Worm (Caenorhabditis elegans) whole organism, mixed stage, embryonic: ENCODE data around the gene grl-20.
A peak's percentile ranks its signal among the peaks of the same experiment; 100 is the strongest.

ENCODE experiments used
- M03D4.4 ChIP-seq: sonication (generic microtip); optimal IDR thresholded peaks from 2 replicates; lab custom pipeline; 2017; ENCODE audit warnings: mild to moderate bottlenecking, missing genetic modification characterization, missing compliant biosample characterization
- bed-3 ChIP-seq: fragments of 200-800 bp; sonication (Bioruptor generic); optimal IDR thresholded peaks from 3 replicates; lab custom pipeline; 2018; ENCODE audit warnings: mild to moderate bottlenecking, missing genetic modification characterization, moderate library complexity, missing compliant biosample characterization
- blmp-1 ChIP-seq: fragments of 150-350 bp; optimal IDR thresholded peaks from 2 replicates; lab custom pipeline; 2014; ENCODE audit warnings: missing biosample characterization, missing genetic modification characterization
- ceh-39 ChIP-seq: fragments of 150-350 bp; optimal IDR thresholded peaks from 2 replicates; lab custom pipeline; 2014; ENCODE audit warnings: missing biosample characterization, missing genetic modification characterization
- ceh-43 ChIP-seq: fragments of 200-800 bp; sonication (Bioruptor generic); optimal IDR thresholded peaks from 2 replicates; lab custom pipeline; 2018; ENCODE audit warnings: mild to moderate bottlenecking, missing genetic modification characterization, moderate library complexity, missing compliant biosample characterization
- ceh-83 ChIP-seq: fragments of 200-800 bp; sonication (Bioruptor generic); optimal IDR thresholded peaks from 2 replicates; lab custom pipeline; 2018; ENCODE audit warnings: mild to moderate bottlenecking, missing genetic modification characterization, missing compliant biosample characterization
- ces-1 ChIP-seq: fragments of 150-350 bp; optimal IDR thresholded peaks from 2 replicates; lab custom pipeline; 2014; ENCODE audit warnings: missing biosample characterization, missing genetic modification reagents, missing genetic modification characterization
- drap-1 ChIP-seq: fragments of 200-800 bp; sonication (Bioruptor generic); optimal IDR thresholded peaks from 3 replicates; lab custom pipeline; 2018; ENCODE audit warnings: mild to moderate bottlenecking, missing genetic modification characterization, missing compliant biosample characterization
- elt-3 ChIP-seq: fragments of 150-350 bp; optimal IDR thresholded peaks from 2 replicates; lab custom pipeline; 2014; ENCODE audit warnings: missing biosample characterization, missing genetic modification characterization
- ham-2 ChIP-seq: fragments of 200-800 bp; sonication (Bioruptor generic); optimal IDR thresholded peaks from 2 replicates; lab custom pipeline; 2018; ENCODE audit warnings: mild to moderate bottlenecking, missing genetic modification characterization, missing compliant biosample characterization
- hlh-1 ChIP-seq: fragments of 150-350 bp; optimal IDR thresholded peaks from 2 replicates; lab custom pipeline; 2014; ENCODE audit warnings: missing biosample characterization, missing genetic modification reagents, missing genetic modification characterization
- lin-32 ChIP-seq: fragments of 200-800 bp; sonication (Bioruptor generic); optimal IDR thresholded peaks from 2 replicates; lab custom pipeline; 2018; ENCODE audit warnings: mild to moderate bottlenecking, missing genetic modification characterization, missing compliant biosample characterization
- lsy-2 ChIP-seq: fragments of 150-350 bp; optimal IDR thresholded peaks from 2 replicates; lab custom pipeline; 2014; ENCODE audit warnings: missing biosample characterization, missing genetic modification characterization
- mab-5 ChIP-seq: fragments of 150-350 bp; optimal IDR thresholded peaks from 2 replicates; lab custom pipeline; 2014; ENCODE audit warnings: missing biosample characterization, missing genetic modification characterization
- mep-1 ChIP-seq: fragments of 150-350 bp; optimal IDR thresholded peaks from 2 replicates; lab custom pipeline; 2017; ENCODE audit warnings: missing biosample characterization, missing genetic modification reagents, missing genetic modification characterization, inconsistent platforms
- mls-2 ChIP-seq: sonication (generic microtip); optimal IDR thresholded peaks from 2 replicates; lab custom pipeline; 2016; ENCODE audit warnings: mild to moderate bottlenecking, missing genetic modification characterization, moderate library complexity, missing compliant biosample characterization
- nhr-12 ChIP-seq: fragments of 150-350 bp; optimal IDR thresholded peaks from 2 replicates; lab custom pipeline; 2014; ENCODE audit warnings: missing biosample characterization, missing genetic modification characterization
- nhr-2 ChIP-seq: fragments of 150-350 bp; optimal IDR thresholded peaks from 2 replicates; lab custom pipeline; 2014; ENCODE audit warnings: missing biosample characterization, missing genetic modification characterization
- nhr-237 ChIP-seq: fragments of 150-350 bp; optimal IDR thresholded peaks from 2 replicates; lab custom pipeline; 2014; ENCODE audit warnings: missing biosample characterization, missing genetic modification characterization
- nhr-28 ChIP-seq: fragments of 150-350 bp; optimal IDR thresholded peaks from 2 replicates; lab custom pipeline; 2014; ENCODE audit warnings: missing biosample characterization, missing genetic modification characterization
- nhr-76 ChIP-seq: sonication (generic microtip); optimal IDR thresholded peaks from 2 replicates; lab custom pipeline; 2017; ENCODE audit warnings: missing biosample characterization, missing genetic modification characterization
- sem-2 ChIP-seq: fragments of 200-800 bp; sonication (Bioruptor generic); optimal IDR thresholded peaks from 2 replicates; lab custom pipeline; 2018; ENCODE audit warnings: mild to moderate bottlenecking, missing genetic modification characterization, missing compliant biosample characterization
- snpc-4 ChIP-seq: fragments of 150-350 bp; optimal IDR thresholded peaks from 2 replicates; lab custom pipeline; 2014; ENCODE audit warnings: missing biosample characterization, missing genetic modification characterization
- sptf-1 ChIP-seq: sonication (generic microtip); optimal IDR thresholded peaks from 2 replicates; lab custom pipeline; 2017; ENCODE audit warnings: mild to moderate bottlenecking, missing genetic modification characterization, moderate library complexity, missing compliant biosample characterization
- tbx-8 ChIP-seq: fragments of 200-800 bp; sonication (Bioruptor generic); optimal IDR thresholded peaks from 2 replicates; lab custom pipeline; 2018; ENCODE audit warnings: mild to moderate bottlenecking, missing genetic modification characterization, moderate library complexity, missing compliant biosample characterization
- unc-120 ChIP-seq: sonication (generic microtip); optimal IDR thresholded peaks from 2 replicates; lab custom pipeline; 2017; ENCODE audit warnings: missing genetic modification characterization, missing compliant biosample characterization; ENCODE audit not compliant: poor library complexity, severe bottlenecking
- unc-39 ChIP-seq: fragments of 150-350 bp; optimal IDR thresholded peaks from 2 replicates; lab custom pipeline; 2014; ENCODE audit warnings: missing biosample characterization, missing genetic modification characterization
- unc-62 ChIP-seq: fragments of 150-350 bp; optimal IDR thresholded peaks from 2 replicates; lab custom pipeline; 2014; ENCODE audit warnings: missing biosample characterization, missing genetic modification reagents, missing genetic modification characterization
- zip-8 ChIP-seq: fragments of 150-350 bp; optimal IDR thresholded peaks from 2 replicates; lab custom pipeline; 2014; ENCODE audit warnings: missing biosample characterization, missing genetic modification characterization
- ztf-11 ChIP-seq: fragments of 150-350 bp; optimal IDR thresholded peaks from 2 replicates; lab custom pipeline; 2014; ENCODE audit warnings: missing biosample characterization, missing genetic modification characterization

The grl-20 gene

DNA sequence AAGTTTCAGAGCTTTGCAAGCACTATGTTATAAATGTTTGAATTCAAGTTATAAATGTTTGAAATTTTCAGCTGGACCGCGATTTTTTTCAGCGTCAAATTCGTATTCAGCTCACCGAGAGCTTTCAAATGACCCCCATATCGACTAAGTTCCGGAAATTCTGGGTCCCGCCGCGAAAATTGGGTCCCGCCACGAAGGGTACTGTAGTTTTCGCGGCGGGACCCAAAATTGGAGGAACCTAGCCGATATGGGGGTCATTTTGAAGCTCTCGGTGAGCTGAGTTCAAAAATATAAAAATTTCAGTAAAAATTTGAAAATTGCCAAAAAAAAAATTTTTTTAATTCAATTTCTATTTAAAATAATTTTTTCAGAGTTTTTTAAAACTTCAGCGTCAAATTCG, 22.0 kb downstream of the grl-20 start:
- TF ChIP-seq ceh-43, result no peak
- no peak for TF ChIP-seq lin-32 (GFP tag; lab: Kevin White, UChicago)
- no peak for TF ChIP-seq hlh-1
- no peak for TF ChIP-seq unc-62 (GFP tag; lab: Kevin White, UChicago)
- no peak for TF ChIP-seq tbx-8 (GFP tag; lab: Kevin White, UChicago)
- TF ChIP-seq zip-8 (tag; lab: Kevin White, UChicago), result no peak
- TF ChIP-seq nhr-2, result no peak
- no peak for TF ChIP-seq mep-1 (tag; lab: Kevin White, UChicago)
- no peak for TF ChIP-seq ceh-39 (tag; lab: Kevin White, UChicago)
- no peak for TF ChIP-seq nhr-28
- no peak for TF ChIP-seq mab-5 (tag; lab: Kevin White, UChicago)
- TF ChIP-seq drap-1, result no peak

DNA sequence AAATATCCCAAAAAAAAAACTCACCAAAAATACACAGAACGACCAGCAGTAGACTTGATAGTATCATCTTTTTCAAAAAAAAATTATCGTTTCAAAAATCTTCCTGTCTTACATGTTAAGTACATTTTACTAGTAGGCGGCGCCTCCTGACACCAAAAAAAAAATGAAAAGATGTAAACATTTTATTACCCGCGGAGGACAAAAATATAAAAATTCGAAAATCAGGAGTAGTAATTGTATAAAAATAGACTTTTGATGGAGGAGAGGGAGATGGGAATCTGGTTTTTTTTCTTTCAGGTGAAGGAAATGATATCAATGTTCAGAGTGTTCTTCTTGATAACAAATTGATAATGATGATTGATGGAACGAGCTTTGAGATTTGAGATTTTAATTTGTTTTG, 25.9 kb downstream of the grl-20 start, which contains the start of gene C23H5.15:
C23H5.15 (minus strand) TSS at position 101 of the 400 bp plus-strand sequence.
- TF ChIP-seq unc-39, result no peak
- TF ChIP-seq snpc-4 (tag; lab: Kevin White, UChicago), result no peak
- no peak for TF ChIP-seq nhr-12
- no peak for TF ChIP-seq mep-1 (tag; lab: Kevin White, UChicago)
- TF ChIP-seq hlh-1, result no peak
- TF ChIP-seq ceh-83 (GFP tag; lab: Kevin White, UChicago), result no peak
- no peak for TF ChIP-seq mls-2 (tag; lab: Kevin White, UChicago)
- TF ChIP-seq tbx-8 (GFP tag; lab: Kevin White, UChicago), result no peak
- TF ChIP-seq lin-32 (GFP tag; lab: Kevin White, UChicago), result no peak
- TF ChIP-seq elt-3 (tag; lab: Kevin White, UChicago), result no peak
- no peak for TF ChIP-seq ceh-43
- no peak for TF ChIP-seq drap-1
- TF ChIP-seq M03D4.4 (tag; lab: Kevin White, UChicago), result no peak
- no peak for TF ChIP-seq mab-5 (tag; lab: Kevin White, UChicago)
- no peak for TF ChIP-seq blmp-1
- no peak for TF ChIP-seq nhr-28
- TF ChIP-seq ham-2 (GFP tag; lab: Kevin White, UChicago), result no peak
- no peak for TF ChIP-seq sem-2 (GFP tag; lab: Kevin White, UChicago)

DNA sequence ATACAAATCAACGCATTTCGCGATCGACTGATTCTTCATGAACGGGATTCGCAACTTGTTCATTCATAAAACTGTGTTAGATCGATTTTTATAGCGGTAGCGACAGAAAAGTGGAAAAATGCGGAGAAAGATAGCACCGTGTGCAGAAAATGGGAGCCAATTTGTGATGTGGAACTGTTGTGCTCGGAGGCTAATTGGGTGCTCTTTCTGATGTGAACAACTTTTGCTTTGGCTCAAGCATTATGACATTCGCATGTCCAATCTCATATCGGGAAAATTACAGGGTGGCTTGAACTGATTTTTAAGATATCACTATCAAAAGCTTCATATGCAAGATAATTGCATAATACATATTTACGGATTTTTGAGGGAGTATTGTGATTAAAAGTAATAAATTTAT, 28.9 kb downstream of the grl-20 start, which contains the start of gene C23H5.11:
C23H5.11 (minus strand) TSS at position 101 of the 400 bp plus-strand sequence.
- TF ChIP-seq snpc-4 (tag; lab: Kevin White, UChicago) (no peak), unc-39 (no peak), drap-1 (no peak), blmp-1 (no peak), sptf-1 (tag; lab: Kevin White, UChicago) (no peak), M03D4.4 (tag; lab: Kevin White, UChicago) (no peak), unc-62 (GFP tag; lab: Kevin White, UChicago) (no peak), lin-32 (GFP tag; lab: Kevin White, UChicago) (no peak), ceh-39 (tag; lab: Kevin White, UChicago) (no peak), ztf-11 (tag; lab: Kevin White, UChicago) (no peak), unc-120 (no peak), bed-3 (GFP tag; lab: Kevin White, UChicago) (no peak), ces-1 (GFP tag; lab: Kevin White, UChicago) (no peak), nhr-2 (no peak), nhr-237 (tag; lab: Kevin White, UChicago) (no peak)
- TF ChIP-seq, all 35 proteins: peak for 0

DNA sequence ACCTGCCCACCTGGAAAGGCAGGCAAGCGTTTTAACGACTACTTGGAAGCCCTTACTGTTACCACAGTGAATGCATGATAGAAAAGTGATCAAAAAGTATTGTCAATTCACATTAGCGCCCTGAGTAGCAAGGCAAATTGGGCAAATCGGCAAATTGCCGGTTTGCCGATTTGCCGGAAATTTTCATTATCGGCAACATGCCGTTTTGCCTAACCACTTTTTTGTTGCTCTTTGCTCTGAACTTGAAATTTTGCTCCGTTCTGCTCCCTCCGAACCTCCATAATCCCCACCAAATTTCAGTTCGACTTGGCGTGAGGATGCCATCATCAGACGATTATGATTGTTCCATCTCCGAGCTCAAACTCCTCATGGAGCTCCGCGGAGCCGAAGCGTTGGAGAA, 44.9 kb downstream of the grl-20 start, which contains the start of gene mca-2:
mca-2 (plus strand) TSS at position 301 of the 400 bp plus-strand sequence.
- no peak for TF ChIP-seq sptf-1 (tag; lab: Kevin White, UChicago)
- TF ChIP-seq snpc-4 (tag; lab: Kevin White, UChicago), result no peak
- TF ChIP-seq nhr-2, result no peak
- TF ChIP-seq bed-3 (GFP tag; lab: Kevin White, UChicago), result no peak
- no peak for TF ChIP-seq unc-39
- TF ChIP-seq nhr-12, result no peak
- no peak for TF ChIP-seq lsy-2 (tag; lab: Kevin White, UChicago)
- TF ChIP-seq lin-32 (GFP tag; lab: Kevin White, UChicago), result no peak
- TF ChIP-seq drap-1, result no peak
- TF ChIP-seq ceh-83 (GFP tag; lab: Kevin White, UChicago), result no peak
- TF ChIP-seq ham-2 (GFP tag; lab: Kevin White, UChicago), result no peak
- no peak for TF ChIP-seq nhr-76 (tag; lab: Kevin White, UChicago)
- TF ChIP-seq ztf-11 (tag; lab: Kevin White, UChicago), result no peak
- TF ChIP-seq blmp-1, result no peak
- TF ChIP-seq, all 35 proteins: peak for 0

DNA sequence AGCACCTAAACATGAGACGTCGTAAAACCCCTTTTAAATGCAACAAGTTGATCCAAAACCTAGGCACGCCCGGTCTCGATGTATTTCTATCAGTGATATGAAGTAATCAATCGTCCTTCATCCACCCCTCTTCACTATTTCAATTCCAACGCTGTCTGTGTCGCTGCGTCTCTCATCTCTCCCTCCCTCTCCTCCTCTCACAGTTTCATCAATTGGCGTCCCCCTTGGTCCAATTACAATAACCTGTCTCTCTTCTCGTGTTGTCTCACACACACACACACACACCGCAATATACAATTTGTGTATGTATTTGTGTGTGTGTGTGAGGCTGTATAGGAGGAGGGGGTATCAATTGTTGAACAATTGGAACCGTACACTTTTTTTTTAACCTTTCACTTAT, 45.5 kb downstream of the grl-20 start:
- no peak for TF ChIP-seq lsy-2 (tag; lab: Kevin White, UChicago)
- TF ChIP-seq ces-1 (GFP tag; lab: Kevin White, UChicago), result no peak
- TF ChIP-seq drap-1, result peak; percentile 24
- TF ChIP-seq unc-120, result no peak
